Fruit fly (Drosophila melanogaster): Measurements from ENCODE around the gene CG31826.

The CG31826 gene

DNA sequence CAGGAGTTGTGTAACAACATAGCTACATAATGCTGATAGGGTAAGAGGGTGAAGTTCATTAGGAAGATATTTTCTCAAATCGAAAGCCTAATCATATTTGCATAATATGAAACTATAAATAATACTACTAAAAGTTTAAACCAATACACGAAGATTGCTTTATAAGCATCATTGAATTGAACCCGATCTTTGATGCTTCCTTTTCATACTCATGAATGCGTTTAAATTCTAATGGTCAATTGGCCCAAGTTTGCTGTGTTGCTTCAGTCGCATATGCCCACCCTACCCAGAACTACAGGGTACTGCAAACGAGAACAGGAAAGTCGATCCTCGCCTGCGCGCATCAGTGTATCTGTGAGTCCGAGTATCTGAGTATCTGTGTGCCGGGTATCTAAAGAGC lies 29.3 kb downstream of the CG31826 start:
- TF ChIP-seq CG10348 (GFP tag; IDR thresholded peaks at IDR 0.05) (no peak), D1 (tag; optimal IDR thresholded peaks at IDR 0.05) (no peak), CG4496 (GFP tag; IDR thresholded peaks at IDR 0.05) (peak; percentile 49; the same call in 1 of the 3 replicates), CG17806 (tag; optimal IDR thresholded peaks at IDR 0.05) (no peak), fd96Ca (GFP tag; IDR thresholded peaks at IDR 0.05) (no peak), CG13204 (GFP tag; optimal IDR thresholded peaks at IDR 0.05) (peak; percentile 72), CG12605 (GFP tag; IDR thresholded peaks at IDR 0.05) (no peak), Ets98B (GFP tag; IDR thresholded peaks at IDR 0.05) (no peak), CG8301 (tag; optimal IDR thresholded peaks at IDR 0.05) (no peak), CG8159 (tag; optimal IDR thresholded peaks at IDR 0.05) (peak; percentile 45), Pif1A (GFP tag; optimal IDR thresholded peaks at IDR 0.05) (peak; percentile 78), Pif1B (GFP tag; optimal IDR thresholded peaks at IDR 0.05) (peak; percentile 25), rn (GFP tag; IDR thresholded peaks at IDR 0.05) (no peak), EcR (GFP tag; optimal IDR thresholded peaks at IDR 0.05) (no peak), CG32121 (GFP tag; IDR thresholded peaks at IDR 0.05) (no peak), CG14655 (GFP tag; optimal IDR thresholded peaks at IDR 0.05) (peak; percentile 46), CG34367 (tag; optimal IDR thresholded peaks at IDR 0.05) (peak; percentile 94), gl (tag; optimal IDR thresholded peaks at IDR 0.05) (no peak), Snoo (tag; optimal IDR thresholded peaks at IDR 0.05) (peak; percentile 94), CG9948 (tag; optimal IDR thresholded peaks at IDR 0.05) (peak; percentile 84), CG15710 (tag; optimal IDR thresholded peaks at IDR 0.05) (peak; percentile 95)

DNA sequence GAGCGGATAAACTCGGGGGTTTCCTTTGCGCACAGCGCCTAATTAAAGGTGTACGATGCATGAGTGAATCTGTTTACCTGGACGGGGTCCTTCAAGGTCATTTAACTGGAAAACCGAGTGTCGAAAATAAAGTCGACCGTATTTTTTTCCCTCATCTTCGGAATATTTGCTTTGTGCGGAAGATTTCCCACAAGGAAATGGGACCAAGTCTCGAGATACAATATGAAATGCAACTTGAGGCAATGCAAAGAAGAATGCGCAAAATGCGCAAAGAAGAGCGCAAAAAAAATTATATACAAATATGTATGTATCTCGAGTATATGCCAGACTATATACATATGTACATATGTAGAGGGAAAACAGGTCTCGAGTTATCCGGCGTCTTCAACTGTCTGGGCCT lies 29.9 kb downstream of the CG31826 start:
- TF ChIP-seq Snoo (tag; optimal IDR thresholded peaks at IDR 0.05) (no peak), CG10348 (GFP tag; IDR thresholded peaks at IDR 0.05) (no peak), CG15710 (tag; optimal IDR thresholded peaks at IDR 0.05) (no peak), Ets98B (GFP tag; IDR thresholded peaks at IDR 0.05) (no peak), CG8301 (tag; optimal IDR thresholded peaks at IDR 0.05) (no peak)

DNA sequence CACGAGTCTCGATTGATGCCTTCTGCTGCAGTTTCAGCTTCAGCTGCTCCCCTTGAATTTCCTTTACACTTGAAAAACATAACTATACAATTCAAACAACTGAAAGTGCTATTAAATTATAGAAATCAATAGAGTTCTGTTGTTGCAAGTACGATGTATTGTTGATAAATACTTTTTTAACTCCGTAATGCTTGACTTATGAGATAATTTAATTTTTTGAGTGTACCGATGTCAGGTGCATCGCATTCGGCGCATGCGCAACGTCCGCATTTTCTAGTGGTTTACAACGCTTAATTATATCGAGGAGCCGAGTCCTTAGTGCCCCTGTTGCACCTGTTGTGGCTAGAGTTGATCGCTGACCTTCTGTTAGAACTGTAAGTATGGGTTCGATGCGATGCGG lies 31.5 kb downstream of the CG31826 start:
- TF ChIP-seq gl (tag; optimal IDR thresholded peaks at IDR 0.05) (no peak), fd96Ca (GFP tag; IDR thresholded peaks at IDR 0.05) (no peak), Pif1A (GFP tag; optimal IDR thresholded peaks at IDR 0.05) (no peak), EcR (GFP tag; optimal IDR thresholded peaks at IDR 0.05) (no peak), CG4496 (GFP tag; IDR thresholded peaks at IDR 0.05) (no peak), Pif1B (GFP tag; optimal IDR thresholded peaks at IDR 0.05) (no peak), D1 (tag; optimal IDR thresholded peaks at IDR 0.05) (no peak), CG13204 (GFP tag; optimal IDR thresholded peaks at IDR 0.05) (no peak), rn (GFP tag; IDR thresholded peaks at IDR 0.05) (no peak), CG8159 (tag; optimal IDR thresholded peaks at IDR 0.05) (no peak), CG34367 (tag; optimal IDR thresholded peaks at IDR 0.05) (no peak), CG10348 (GFP tag; IDR thresholded peaks at IDR 0.05) (no peak), CG9948 (tag; optimal IDR thresholded peaks at IDR 0.05) (no peak), CG14655 (GFP tag; optimal IDR thresholded peaks at IDR 0.05) (no peak), Snoo (tag; optimal IDR thresholded peaks at IDR 0.05) (no peak), CG15710 (tag; optimal IDR thresholded peaks at IDR 0.05) (no peak), CG12605 (GFP tag; IDR thresholded peaks at IDR 0.05) (no peak), CG8301 (tag; optimal IDR thresholded peaks at IDR 0.05) (no peak), CG17806 (tag; optimal IDR thresholded peaks at IDR 0.05) (no peak)

- TF ChIP-seq Ets98B (GFP tag; IDR thresholded peaks at IDR 0.05): no peak
- no peak for TF ChIP-seq CG10348 (GFP tag; IDR thresholded peaks at IDR 0.05)
- no peak for TF ChIP-seq CG15710 (tag; optimal IDR thresholded peaks at IDR 0.05)
Measured at dm6 chr2L:15740918-15741317, 32.0 kb downstream of the CG31826 start.

dm6 chr2L:15735918-15736317 lies 37.0 kb downstream of the CG31826 start:
- TF ChIP-seq Pif1A (GFP tag; optimal IDR thresholded peaks at IDR 0.05) (no peak), CG10348 (GFP tag; IDR thresholded peaks at IDR 0.05) (0 out of 2 replicates have a peak, but pooled peaks have one; percentile 14), CG14655 (GFP tag; optimal IDR thresholded peaks at IDR 0.05) (no peak), EcR (GFP tag; optimal IDR thresholded peaks at IDR 0.05) (no peak)

DNA sequence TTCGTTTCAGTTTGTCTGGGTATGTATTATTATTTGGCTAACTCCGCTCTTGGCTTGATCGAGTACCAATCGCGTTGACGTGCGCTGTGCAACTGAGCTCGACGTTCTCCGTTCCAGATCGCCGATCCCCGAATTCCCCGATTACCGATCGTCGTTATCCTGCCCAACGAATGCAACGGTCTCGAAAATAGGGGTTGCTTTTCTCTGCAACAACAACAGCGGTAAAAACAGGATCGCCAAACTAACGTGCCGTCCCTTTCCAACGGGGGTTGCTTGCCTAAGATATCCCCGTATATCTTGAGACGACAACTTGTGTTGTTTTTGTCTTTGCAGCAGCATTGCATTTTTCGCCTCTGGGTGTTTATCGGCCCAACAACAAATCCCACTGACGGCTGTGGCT lies 41.2 kb downstream of the CG31826 start:
- TF ChIP-seq CG12605 (GFP tag; IDR thresholded peaks at IDR 0.05): no peak
